Fruit fly (Drosophila melanogaster): Measurements from ENCODE around the gene tws.
A peak's percentile ranks its signal among the peaks of the same experiment; 100 is the strongest.

dm6 chr3R:10081469-10082111, 58.0 kb downstream of the tws start:
- no peak for TF ChIP-seq Eip93F (GFP tag; optimal IDR thresholded peaks at IDR 0.05)
- peak; percentile 8 for TF ChIP-seq Ets21C (GFP tag; optimal IDR thresholded peaks at IDR 0.05)
- no peak for TF ChIP-seq CG6276 (GFP tag; optimal IDR thresholded peaks at IDR 0.05)
- TF ChIP-seq vri (GFP tag; optimal IDR thresholded peaks at IDR 0.05): peak; percentile 42
- TF ChIP-seq acj6 (GFP tag; optimal IDR thresholded peaks at IDR 0.05): peak; percentile 4
- peak; percentile 28 for TF ChIP-seq Hr39 (GFP tag; optimal IDR thresholded peaks at IDR 0.05)
- no peak for TF ChIP-seq fd59A (GFP tag; optimal IDR thresholded peaks at IDR 0.05)
- no peak for TF ChIP-seq spab (GFP tag; optimal IDR thresholded peaks at IDR 0.05)
- peak; percentile 0 for TF ChIP-seq CG32006 (GFP tag; optimal IDR thresholded peaks at IDR 0.05)
- peak; percentile 40 for TF ChIP-seq svp (GFP tag)

All from whole organism, prepupa.